Worm (Caenorhabditis elegans) whole organism, midembryonic: ENCODE measurements around the gene C15H9.9.

ENCODE experiments used
- flt-1 ChIP-seq: fragments of 200-800 bp; sonication (Bioruptor generic); IDR thresholded peaks from 2 replicates; pipeline ENCODE4 v1.3.6; 2022; ENCODE audit warnings: missing genetic modification characterization, missing compliant biosample characterization
- med-1 ChIP-seq: sonication (generic microtip); optimal IDR thresholded peaks from 2 replicates; lab custom pipeline; 2017; ENCODE audit warnings: missing genetic modification characterization, mild to moderate bottlenecking, missing compliant biosample characterization, antibody characterized with exemption, missing genetic modification reagents; ENCODE audit not compliant: insufficient read depth
- ref-1 ChIP-seq: fragments of 200-800 bp; sonication (Bioruptor generic); conservative IDR thresholded peaks from 2 replicates; pipeline ENCODE4 v1.3.6; 2022; ENCODE audit warnings: missing genetic modification reagents, missing genetic modification characterization, missing compliant biosample characterization
- tab-1 ChIP-seq: fragments of 200-800 bp; sonication (Bioruptor generic); IDR thresholded peaks from 2 replicates; pipeline ENCODE4 v1.3.6; 2022; ENCODE audit warnings: missing genetic modification characterization, missing compliant biosample characterization

- TF ChIP-seq med-1 (no peak), flt-1 (no peak), tab-1 (GFP tag; lab: Robert Waterston, UW) (no peak), ref-1 (GFP tag; lab: Robert Waterston, UW) (no peak)
These were observed 46.3 kb downstream of the C15H9.9 start for ce11 chrX:6081793-6082192.
